Worm (Caenorhabditis elegans) whole organism, L1 larva: ENCODE measurements around the gene ceh-86.

ENCODE experiments used
- alr-1 ChIP-seq: fragments of 200-800 bp; sonication (Bioruptor generic); optimal IDR thresholded peaks from 2 replicates; lab custom pipeline; 2018; ENCODE audit warnings: borderline replicate concordance, mild to moderate bottlenecking, missing genetic modification characterization, missing compliant biosample characterization
- ama-1 ChIP-seq: fragments of 150-350 bp; optimal IDR thresholded peaks from 2 replicates; lab custom pipeline; 2014
- ces-1 ChIP-seq: fragments of 150-350 bp; optimal IDR thresholded peaks from 2 replicates; lab custom pipeline; 2014; ENCODE audit warnings: missing biosample characterization, missing genetic modification reagents, missing genetic modification characterization
- efl-3 ChIP-seq: fragments of 200-800 bp; sonication (Bioruptor generic); optimal IDR thresholded peaks from 2 replicates; lab custom pipeline; 2018; ENCODE audit warnings: mild to moderate bottlenecking, missing genetic modification characterization, missing compliant biosample characterization
- jun-1 ChIP-seq: fragments of 150-350 bp; optimal IDR thresholded peaks from 2 replicates; lab custom pipeline; 2014; ENCODE audit warnings: missing biosample characterization, missing genetic modification reagents, missing genetic modification characterization
- lin-15B ChIP-seq: fragments of 150-350 bp; sonication (generic microtip); optimal IDR thresholded peaks from 3 replicates; lab custom pipeline; 2014; ENCODE audit warnings: missing biosample characterization, missing genetic modification characterization
- nhr-28 ChIP-seq: fragments of 150-350 bp; optimal IDR thresholded peaks from 2 replicates; lab custom pipeline; 2014; ENCODE audit warnings: missing biosample characterization, missing genetic modification characterization
- snpc-4 ChIP-seq: fragments of 150-350 bp; optimal IDR thresholded peaks from 2 replicates; lab custom pipeline; 2014; ENCODE audit warnings: missing biosample characterization, missing genetic modification characterization
- unc-62 ChIP-seq: fragments of 150-350 bp; optimal IDR thresholded peaks from 2 replicates; lab custom pipeline; 2014; ENCODE audit warnings: missing biosample characterization, missing genetic modification reagents, missing genetic modification characterization

ce11 chrII:2436757-2437156 is 4.9 kb upstream of the ceh-86 start:
- TF ChIP-seq unc-62 (GFP tag; lab: Kevin White, UChicago) (no peak), ama-1 (lab: Kevin White, UChicago) (no peak), snpc-4 (no peak), lin-15B (tag; lab: Kevin White, UChicago) (no peak), alr-1 (tag; lab: Kevin White, UChicago) (no peak), jun-1 (tag; lab: Kevin White, UChicago) (no peak), nhr-28 (tag; lab: Kevin White, UChicago) (no peak), ces-1 (no peak), efl-3 (GFP tag; lab: Kevin White, UChicago) (no peak)
